Fruit fly (Drosophila melanogaster): ENCODE measurements around the gene CG8814.

- TF ChIP-seq Sp1 (GFP tag; optimal IDR thresholded peaks at IDR 0.05): no peak
- TF ChIP-seq h (GFP tag; optimal IDR thresholded peaks at IDR 0.05): no peak
- TF ChIP-seq Dif (GFP tag; optimal IDR thresholded peaks at IDR 0.05; ENCODE audit: partially characterized antibody): no peak
- TF ChIP-seq GATAd (GFP tag; optimal IDR thresholded peaks at IDR 0.05): no peak
- TF ChIP-seq lola (GFP tag; optimal IDR thresholded peaks at IDR 0.05): no peak
- no peak for TF ChIP-seq foxo (GFP tag; optimal IDR thresholded peaks at IDR 0.05)
- TF ChIP-seq Rel (GFP tag; optimal IDR thresholded peaks at IDR 0.05): no peak
- TF ChIP-seq Rel (tag; optimal IDR thresholded peaks at IDR 0.05): no peak
These were observed 46.0 kb downstream of the CG8814 start for dm6 chr2L:2920641-2921040.
